Worm (Caenorhabditis elegans): Measurements from ENCODE around the gene rpb-6.

rpb-6 gene

ce11 chrII:10537988-10538387, 41.2 kb upstream of the rpb-6 start:
- peak; percentile 85 for TF ChIP-seq ceh-2 (tag; optimal IDR thresholded peaks at IDR 0.05)
- peak; percentile 12 for TF ChIP-seq ref-2 (tag; optimal IDR thresholded peaks at IDR 0.05)
- TF ChIP-seq ceh-31 (tag; optimal IDR thresholded peaks at IDR 0.05) = peak; percentile 83
- TF ChIP-seq tbx-2 (tag; optimal IDR thresholded peaks at IDR 0.05) = peak; percentile 83
- peak; percentile 40 for TF ChIP-seq elt-2 (tag; optimal IDR thresholded peaks at IDR 0.05)
- TF ChIP-seq lim-6 (tag; optimal IDR thresholded peaks at IDR 0.05) = peak; percentile 34
- peak; percentile 26 for TF ChIP-seq hlh-8 (tag; optimal IDR thresholded peaks at IDR 0.05)
- peak; percentile 53 for TF ChIP-seq ets-4 (tag; optimal IDR thresholded peaks at IDR 0.05)
- TF ChIP-seq Y22D7AL.16 (tag; optimal IDR thresholded peaks at IDR 0.05) = no peak
- TF ChIP-seq elt-4 (tag; optimal IDR thresholded peaks at IDR 0.05) = no peak
- peak; percentile 68 for TF ChIP-seq tbx-7 (tag; optimal IDR thresholded peaks at IDR 0.05)
- peak; percentile 70 for TF ChIP-seq zip-5 (tag; optimal IDR thresholded peaks at IDR 0.05)
- peak; percentile 47 for TF ChIP-seq unc-42 (tag; optimal IDR thresholded peaks at IDR 0.05)
- peak; percentile 4 for TF ChIP-seq ttx-3 (tag; optimal IDR thresholded peaks at IDR 0.05)
- no peak for TF ChIP-seq sdc-2 (tag; optimal IDR thresholded peaks at IDR 0.05)
- no peak for TF ChIP-seq ztf-16 (tag; optimal IDR thresholded peaks at IDR 0.05)
- peak; percentile 36 for TF ChIP-seq F13H6.1 (tag; optimal IDR thresholded peaks at IDR 0.05)
- peak; percentile 81 for TF ChIP-seq C08G9.2 (tag; optimal IDR thresholded peaks at IDR 0.05)
- TF ChIP-seq unc-86 (tag; optimal IDR thresholded peaks at IDR 0.05) = peak; percentile 26

DNA sequence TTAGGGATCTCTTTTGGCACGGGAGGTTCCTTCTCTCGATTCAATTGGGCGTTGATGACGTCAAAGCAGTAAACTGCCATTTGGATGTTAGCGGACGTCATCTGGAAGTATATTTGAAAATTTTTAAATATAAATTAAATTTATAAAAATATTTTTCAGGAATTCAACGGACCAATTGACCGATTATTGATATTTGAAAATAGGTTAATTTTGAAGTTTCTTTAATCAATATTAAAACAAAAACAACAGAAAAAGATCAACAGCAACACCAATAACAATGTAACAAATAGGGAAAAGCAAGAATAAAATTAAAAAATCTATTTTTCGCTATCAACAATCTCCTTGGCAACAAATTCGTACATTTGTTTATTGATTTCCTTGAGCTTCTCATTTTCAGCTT, 39.9 kb upstream of the rpb-6 start, which contains the start of gene R166.3:
Gene R166.3, minus strand, starts transcription at position 101 of the 400 bp plus-strand sequence.
- no peak for TF ChIP-seq pha-4 (tag; optimal IDR thresholded peaks at IDR 0.05)
- no peak for TF ChIP-seq pha-2 (tag; optimal IDR thresholded peaks at IDR 0.05)
- TF ChIP-seq ztf-16 (tag; optimal IDR thresholded peaks at IDR 0.05) = no peak
- TF ChIP-seq sdc-2 (tag; optimal IDR thresholded peaks at IDR 0.05) = no peak

- TF ChIP-seq elt-2 (tag; optimal IDR thresholded peaks at IDR 0.05) = peak; percentile 43
- TF ChIP-seq ama-1 (optimal IDR thresholded peaks at IDR 0.05) = peak; percentile 82
- TF ChIP-seq ceh-24 (tag; optimal IDR thresholded peaks at IDR 0.05) = no peak
- peak; percentile 43 for TF ChIP-seq nfya-1 (tag; optimal IDR thresholded peaks at IDR 0.05)
- TF ChIP-seq pax-1 (tag; optimal IDR thresholded peaks at IDR 0.05) = peak; percentile 62
- no peak for TF ChIP-seq unc-55 (GFP tag; optimal IDR thresholded peaks at IDR 0.05)
- TF ChIP-seq tbx-2 (tag; optimal IDR thresholded peaks at IDR 0.05) = peak; percentile 17
- TF ChIP-seq pha-2 (tag; optimal IDR thresholded peaks at IDR 0.05) = no peak
- no peak for TF ChIP-seq ahr-1 (tag; optimal IDR thresholded peaks at IDR 0.05)
- no peak for TF ChIP-seq pha-4 (tag; optimal IDR thresholded peaks at IDR 0.05)
- TF ChIP-seq F13H6.1 (tag; optimal IDR thresholded peaks at IDR 0.05) = peak; percentile 29
- peak; percentile 45 for TF ChIP-seq gmeb-2 (tag; optimal IDR thresholded peaks at IDR 0.05)
- TF ChIP-seq ceh-31 (tag; optimal IDR thresholded peaks at IDR 0.05) = peak; percentile 14
- TF ChIP-seq Y22D7AL.16 (tag; optimal IDR thresholded peaks at IDR 0.05) = peak; percentile 25
- 0 out of 2 replicates have a peak, but pooled peaks have one; percentile 11 for TF ChIP-seq ceh-45 (GFP tag; IDR thresholded peaks at IDR 0.05)
- TF ChIP-seq dve-1 (tag; optimal IDR thresholded peaks at IDR 0.05) = peak; percentile 19
- no peak for TF ChIP-seq rnt-1 (tag; optimal IDR thresholded peaks at IDR 0.05)
- no peak for TF ChIP-seq fkh-6 (tag; optimal IDR thresholded peaks at IDR 0.05)
- TF ChIP-seq che-1 (tag; optimal IDR thresholded peaks at IDR 0.05) = peak; percentile 10
These were observed 37.2 kb upstream of the rpb-6 start, which contains the start of gene pro-1 for ce11 chrII:10541923-10542486. Gene pro-1, minus strand, starts transcription at chrII:10541996.

DNA sequence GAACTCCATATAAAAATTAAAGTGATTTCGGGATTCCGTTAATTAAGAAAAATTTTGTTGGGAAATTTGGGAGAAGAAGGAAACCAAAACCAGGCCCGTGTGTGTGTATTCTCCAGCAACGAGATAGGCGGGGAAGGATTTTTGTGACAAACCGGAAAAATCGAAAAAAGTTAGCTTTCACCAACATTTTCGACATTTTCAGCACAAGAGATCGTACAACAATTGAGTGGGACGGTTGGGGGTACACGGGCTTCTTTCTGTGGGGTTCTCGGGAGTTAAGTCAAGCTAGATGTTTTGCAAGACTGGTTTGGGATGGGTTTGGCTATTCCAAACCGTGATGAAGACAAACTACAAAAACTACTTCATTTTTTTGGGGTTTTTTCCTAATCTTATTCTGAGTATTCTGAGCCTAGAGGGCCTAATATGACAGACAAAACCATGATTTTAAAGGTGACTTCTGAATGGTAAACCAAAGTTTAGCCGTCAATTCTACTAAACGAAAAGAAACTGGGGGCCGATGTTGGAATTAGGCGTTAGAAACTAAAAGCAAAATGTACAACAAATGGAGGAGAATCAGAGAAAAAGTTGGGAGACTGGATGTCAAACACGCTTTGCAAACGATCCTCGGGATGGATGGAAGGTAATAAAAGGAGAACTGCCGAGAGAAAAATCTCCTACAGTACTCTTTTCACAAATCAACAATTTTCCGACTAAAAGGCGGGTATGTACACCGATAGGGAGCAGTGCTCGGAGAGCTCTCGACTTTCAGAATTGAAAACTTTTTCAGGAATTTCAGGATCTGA, 36.3 kb upstream of the rpb-6 start:
- TF ChIP-seq nhr-11 (tag; optimal IDR thresholded peaks at IDR 0.05) = no peak
- no peak for TF ChIP-seq zip-5 (tag; optimal IDR thresholded peaks at IDR 0.05)
- no peak for TF ChIP-seq pha-4 (tag; optimal IDR thresholded peaks at IDR 0.05)
- no peak for TF ChIP-seq unc-86 (tag; optimal IDR thresholded peaks at IDR 0.05)
- TF ChIP-seq pros-1 (tag; optimal IDR thresholded peaks at IDR 0.05) = no peak
- no peak for TF ChIP-seq ttx-3 (tag; optimal IDR thresholded peaks at IDR 0.05)
- TF ChIP-seq hlh-8 (tag; optimal IDR thresholded peaks at IDR 0.05) = no peak
- no peak for TF ChIP-seq ceh-31 (tag; optimal IDR thresholded peaks at IDR 0.05)
- TF ChIP-seq ceh-19 (GFP tag; optimal IDR thresholded peaks at IDR 0.05) = no peak
- no peak for TF ChIP-seq ceh-24 (tag; optimal IDR thresholded peaks at IDR 0.05)
- no peak for TF ChIP-seq sox-2 (GFP tag; IDR thresholded peaks at IDR 0.05)
- no peak for TF ChIP-seq ets-4 (tag; optimal IDR thresholded peaks at IDR 0.05)
- no peak for TF ChIP-seq tbx-7 (tag; optimal IDR thresholded peaks at IDR 0.05)
- no peak for TF ChIP-seq ceh-45 (GFP tag; IDR thresholded peaks at IDR 0.05)
- TF ChIP-seq ceh-9 (tag; optimal IDR thresholded peaks at IDR 0.05) = no peak
- no peak for TF ChIP-seq eyg-1 (tag; optimal IDR thresholded peaks at IDR 0.05)
- no peak for TF ChIP-seq nfya-1 (tag; optimal IDR thresholded peaks at IDR 0.05)
- no peak for TF ChIP-seq C08G9.2 (tag; optimal IDR thresholded peaks at IDR 0.05)
- no peak for TF ChIP-seq fax-1 (tag; optimal IDR thresholded peaks at IDR 0.05)
